Worm (Caenorhabditis elegans) whole organism, late embryonic: ENCODE measurements around the gene srv-19.

Source experiments
- C08G9.2 ChIP-seq: sonication (generic microtip); optimal IDR thresholded peaks from 2 replicates; lab custom pipeline; 2016; ENCODE audit warnings: mild to moderate bottlenecking, missing genetic modification characterization, moderate library complexity, missing compliant biosample characterization
- K09A11.1 ChIP-seq: sonication (generic microtip); optimal IDR thresholded peaks from 2 replicates; lab custom pipeline; 2017; ENCODE audit warnings: antibody characterized with exemption, mild to moderate bottlenecking, missing genetic modification characterization, missing compliant biosample characterization; ENCODE audit not compliant: insufficient read depth
- Y22D7AL.16 ChIP-seq: sonication (generic microtip); optimal IDR thresholded peaks from 2 replicates; lab custom pipeline; 2016; ENCODE audit warnings: missing genetic modification characterization, missing compliant biosample characterization
- ahr-1 ChIP-seq: sonication (generic microtip); optimal IDR thresholded peaks from 2 replicates; lab custom pipeline; 2016; ENCODE audit warnings: missing genetic modification characterization, missing compliant biosample characterization
- ceh-14 ChIP-seq: sonication (generic microtip); optimal IDR thresholded peaks from 2 replicates; lab custom pipeline; 2016; ENCODE audit warnings: missing genotype, missing genetic modification characterization, missing compliant biosample characterization
- ceh-18 ChIP-seq: sonication (generic microtip); optimal IDR thresholded peaks from 2 replicates; lab custom pipeline; 2016; ENCODE audit warnings: missing genetic modification characterization, missing compliant biosample characterization
- ceh-19 ChIP-seq: fragments of 200-800 bp; sonication (Bioruptor generic); optimal IDR thresholded peaks from 2 replicates; lab custom pipeline; 2018; ENCODE audit warnings: mild to moderate bottlenecking, missing genetic modification characterization, missing compliant biosample characterization
- ceh-22 ChIP-seq: sonication (generic microtip); optimal IDR thresholded peaks from 2 replicates; lab custom pipeline; 2017; ENCODE audit warnings: missing biosample characterization, missing genetic modification characterization
- ceh-24 ChIP-seq: sonication (generic microtip); optimal IDR thresholded peaks from 2 replicates; lab custom pipeline; 2016; ENCODE audit warnings: mild to moderate bottlenecking, missing genetic modification characterization, missing compliant biosample characterization
- ceh-30 ChIP-seq: fragments of 150-350 bp; optimal IDR thresholded peaks from 2 replicates; lab custom pipeline; 2014; ENCODE audit warnings: missing biosample characterization, missing genetic modification characterization
- ceh-31 ChIP-seq: sonication (generic microtip); optimal IDR thresholded peaks from 2 replicates; lab custom pipeline; 2016; ENCODE audit warnings: missing genetic modification characterization, missing compliant biosample characterization
- ceh-45 ChIP-seq: fragments of 200-800 bp; sonication (Bioruptor generic); IDR thresholded peaks from 2 replicates; pipeline ENCODE4 v1.3.6; 2022; ENCODE audit warnings: missing genetic modification reagents, missing genetic modification characterization, missing compliant biosample characterization
- ceh-9 ChIP-seq: sonication (generic microtip); optimal IDR thresholded peaks from 2 replicates; lab custom pipeline; 2016; ENCODE audit warnings: mild to moderate bottlenecking, missing genetic modification characterization, inconsistent platforms, missing compliant biosample characterization
- elt-2 ChIP-seq: sonication (generic microtip); optimal IDR thresholded peaks from 2 replicates; lab custom pipeline; 2016; ENCODE audit warnings: missing genetic modification reagents, missing genetic modification characterization, missing compliant biosample characterization
- ets-4 ChIP-seq: sonication (generic microtip); optimal IDR thresholded peaks from 2 replicates; lab custom pipeline; 2016; ENCODE audit warnings: missing genetic modification characterization, missing compliant biosample characterization
- fkh-10 ChIP-seq: fragments of 150-350 bp; optimal IDR thresholded peaks from 2 replicates; lab custom pipeline; 2014; ENCODE audit warnings: missing biosample characterization, missing genetic modification reagents, missing genetic modification characterization
- gmeb-2 ChIP-seq: sonication (generic microtip); optimal IDR thresholded peaks from 2 replicates; lab custom pipeline; 2016; ENCODE audit warnings: missing genetic modification characterization, inconsistent platforms, missing compliant biosample characterization
- hlh-15 ChIP-seq: sonication (generic microtip); optimal IDR thresholded peaks from 2 replicates; lab custom pipeline; 2016; ENCODE audit warnings: missing genetic modification characterization, missing compliant biosample characterization
- hlh-8 ChIP-seq: sonication (generic microtip); optimal IDR thresholded peaks from 2 replicates; lab custom pipeline; 2016; ENCODE audit warnings: missing genotype, missing genetic modification characterization, missing compliant biosample characterization
- lin-11 ChIP-seq: fragments of 200-800 bp; sonication (Bioruptor generic); optimal IDR thresholded peaks from 2 replicates; lab custom pipeline; 2018; ENCODE audit warnings: mild to moderate bottlenecking, missing genetic modification characterization, missing compliant biosample characterization
- madf-2 ChIP-seq: sonication (generic microtip); optimal IDR thresholded peaks from 2 replicates; lab custom pipeline; 2017; ENCODE audit warnings: missing genetic modification characterization, missing compliant biosample characterization
- nfya-1 ChIP-seq: sonication (generic microtip); optimal IDR thresholded peaks from 2 replicates; lab custom pipeline; 2017; ENCODE audit warnings: missing genetic modification characterization, mild to moderate bottlenecking, missing compliant biosample characterization, antibody characterized with exemption, moderate library complexity
- pag-3 ChIP-seq: sonication (generic microtip); optimal IDR thresholded peaks from 2 replicates; lab custom pipeline; 2016; ENCODE audit warnings: missing compliant biosample characterization, missing genetic modification characterization, borderline replicate concordance
- pax-1 ChIP-seq: fragments of 150-350 bp; optimal IDR thresholded peaks from 2 replicates; lab custom pipeline; 2014; ENCODE audit warnings: missing biosample characterization, missing genetic modification characterization
- pha-2 ChIP-seq: sonication (generic microtip); optimal IDR thresholded peaks from 2 replicates; lab custom pipeline; 2017; ENCODE audit warnings: mild to moderate bottlenecking, missing genetic modification characterization, missing compliant biosample characterization
- pha-4 ChIP-seq: fragments of 150-350 bp; optimal IDR thresholded peaks from 2 replicates; lab custom pipeline; 2018; ENCODE audit warnings: missing biosample characterization, missing genetic modification reagents, missing genetic modification characterization
- pqm-1 ChIP-seq: sonication (generic microtip); optimal IDR thresholded peaks from 2 replicates; lab custom pipeline; 2016; ENCODE audit warnings: missing genetic modification characterization, missing compliant biosample characterization
- pros-1 ChIP-seq: fragments of 150-350 bp; optimal IDR thresholded peaks from 2 replicates; lab custom pipeline; 2014; ENCODE audit warnings: missing biosample characterization, missing genetic modification reagents, missing genetic modification characterization
- rnt-1 ChIP-seq: sonication (generic microtip); optimal IDR thresholded peaks from 2 replicates; lab custom pipeline; 2016; ENCODE audit warnings: missing genetic modification characterization, missing compliant biosample characterization
- sdc-2 ChIP-seq: sonication (generic microtip); optimal IDR thresholded peaks from 2 replicates; lab custom pipeline; 2016; ENCODE audit warnings: missing genotype, missing genetic modification characterization, missing compliant biosample characterization
- tbx-7 ChIP-seq: sonication (generic microtip); optimal IDR thresholded peaks from 2 replicates; lab custom pipeline; 2016; ENCODE audit warnings: missing genotype, missing genetic modification characterization, missing compliant biosample characterization
- unc-42 ChIP-seq: sonication (generic microtip); optimal IDR thresholded peaks from 2 replicates; lab custom pipeline; 2016; ENCODE audit warnings: missing genotype, missing genetic modification characterization, missing compliant biosample characterization
- unc-86 ChIP-seq: sonication (generic microtip); optimal IDR thresholded peaks from 2 replicates; lab custom pipeline; 2016; ENCODE audit warnings: missing genetic modification characterization, missing compliant biosample characterization
- ztf-16 ChIP-seq: sonication (generic microtip); optimal IDR thresholded peaks from 2 replicates; lab custom pipeline; 2017; ENCODE audit warnings: missing genetic modification characterization, missing compliant biosample characterization

Gene srv-19

DNA sequence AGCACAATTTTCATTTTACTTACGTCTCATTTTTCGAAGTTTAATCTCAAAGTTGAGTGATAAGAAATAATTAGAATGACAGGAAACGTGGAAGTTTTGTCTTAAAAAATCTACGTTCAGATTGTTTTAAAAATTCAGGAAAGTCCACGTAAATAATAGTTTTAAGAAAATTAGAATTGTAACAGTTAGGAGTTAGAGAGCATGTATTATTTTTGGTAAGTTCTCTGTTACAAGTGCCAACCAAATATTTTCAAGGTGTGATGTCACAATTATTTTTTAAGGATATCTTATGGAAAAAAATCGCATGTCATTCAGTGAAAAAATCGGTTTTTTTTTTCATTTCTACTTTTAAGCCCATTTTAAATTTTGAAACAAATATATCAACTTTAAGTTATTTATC is 10.8 kb upstream of the srv-19 start, which contains the start of gene H04M03.11:
H04M03.11 (minus strand) TSS at position 101 of the 400 bp plus-strand sequence.
- TF ChIP-seq hlh-15 (no peak), ceh-31 (no peak), Y22D7AL.16 (tag; lab: Kevin White, UChicago) (no peak), fkh-10 (no peak), ceh-45 (GFP tag; lab: Robert Waterston, UW) (no peak), ceh-14 (no peak), unc-42 (no peak), sdc-2 (tag; lab: Kevin White, UChicago) (no peak), K09A11.1 (tag; lab: Kevin White, UChicago) (no peak), tbx-7 (no peak), lin-11 (tag; lab: Kevin White, UChicago) (no peak), C08G9.2 (no peak), pha-2 (tag; lab: Kevin White, UChicago) (no peak), elt-2 (no peak), pros-1 (no peak), pag-3 (tag; lab: Kevin White, UChicago) (no peak), pax-1 (tag; lab: Kevin White, UChicago) (no peak)

DNA sequence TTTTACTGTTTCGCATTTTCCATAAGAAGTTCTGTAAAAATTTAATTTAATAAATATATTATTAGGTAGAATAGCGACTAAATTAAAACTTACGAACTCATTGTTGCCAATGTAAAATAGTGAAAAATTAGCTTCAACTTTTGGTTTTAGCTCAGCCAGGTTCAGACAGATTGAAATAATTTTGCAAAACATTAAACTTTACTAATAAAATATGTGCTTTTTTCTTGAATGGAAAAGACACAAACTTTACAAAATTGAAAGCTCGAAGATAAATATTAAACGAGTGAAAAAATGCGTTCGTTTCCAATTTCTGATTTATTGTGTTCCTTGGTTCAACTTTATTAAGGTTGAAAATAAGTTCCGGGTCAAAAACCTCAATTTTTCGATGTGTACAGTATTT is 6.1 kb upstream of the srv-19 start, which contains the start of gene srv-22:
srv-22 (minus strand) TSS at position 101 of the 400 bp plus-strand sequence.
- TF ChIP-seq C08G9.2 = no peak
- no peak for TF ChIP-seq pqm-1 (tag; lab: Kevin White, UChicago)
- TF ChIP-seq ceh-19 (GFP tag; lab: Kevin White, UChicago) = no peak

DNA sequence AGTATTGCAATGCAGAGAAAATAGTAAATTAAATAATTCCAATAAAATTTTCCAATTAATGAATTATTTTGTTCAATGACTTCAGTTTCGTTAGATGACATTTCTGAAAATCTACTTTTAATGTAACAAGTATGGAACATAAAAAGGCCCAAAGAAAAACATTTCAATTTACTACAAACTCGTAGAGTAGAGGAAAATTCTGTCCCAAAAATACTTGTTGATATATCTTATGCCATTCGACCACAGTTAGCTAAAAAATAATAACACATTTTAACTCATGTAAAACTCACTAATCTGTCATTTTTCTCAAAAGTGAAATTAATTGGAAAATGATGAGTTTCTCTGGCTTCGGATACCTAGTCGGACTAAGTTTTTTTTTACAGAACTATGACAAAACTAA is 3.5 kb upstream of the srv-19 start, which contains the start of gene srv-21:
srv-21 (minus strand) TSS at position 101 of the 400 bp plus-strand sequence.
- TF ChIP-seq madf-2 = no peak

DNA sequence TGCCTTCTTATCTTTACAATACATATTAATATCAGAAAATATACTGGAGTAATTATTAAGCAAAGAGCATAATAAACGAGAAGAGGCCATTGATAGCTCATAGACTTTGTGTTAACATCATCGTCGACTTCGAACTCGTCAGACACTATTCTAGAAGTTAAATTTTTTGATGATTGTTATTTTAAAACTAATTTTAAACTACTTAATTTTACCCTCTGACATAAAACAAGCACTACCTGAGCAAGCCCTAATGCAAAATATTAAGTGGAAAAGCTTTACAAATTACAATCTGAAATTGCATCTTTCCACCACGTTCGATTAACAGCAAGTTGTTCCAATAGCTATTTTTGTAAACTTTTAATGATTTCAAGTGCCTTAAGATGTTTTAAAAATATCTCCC is 3.7 kb downstream of the srv-19 start, which contains the start of gene srv-17:
srv-17 (minus strand) TSS at position 101 of the 400 bp plus-strand sequence.
- no peak for TF ChIP-seq ceh-14
- no peak for TF ChIP-seq ceh-24 (tag; lab: Kevin White, UChicago)
- no peak for TF ChIP-seq rnt-1
- no peak for TF ChIP-seq ets-4
- no peak for TF ChIP-seq nfya-1
- TF ChIP-seq, all 69 proteins: peak for 0

DNA sequence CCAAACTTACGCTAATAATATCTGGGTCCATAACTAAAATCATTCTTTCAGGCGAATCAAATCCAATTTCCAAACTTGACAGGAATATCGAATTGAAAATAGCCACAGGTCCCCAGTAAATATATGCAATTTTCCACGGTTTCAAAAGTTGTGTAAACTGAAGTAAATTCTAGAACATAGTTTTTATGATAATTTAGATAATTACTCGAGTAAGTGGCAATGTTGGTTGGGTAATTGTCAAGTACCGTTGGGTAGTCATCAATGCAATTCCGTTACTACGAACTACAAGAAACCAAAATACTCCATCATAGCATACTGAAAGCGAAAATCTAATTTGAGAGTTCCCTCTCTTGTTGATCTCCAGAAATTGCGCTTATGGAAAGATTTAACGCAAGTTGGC is 4.4 kb downstream of the srv-19 start:
- no peak for TF ChIP-seq rnt-1
- TF ChIP-seq hlh-8 = no peak
- TF ChIP-seq ceh-31 = no peak
- TF ChIP-seq gmeb-2 (tag; lab: Kevin White, UChicago) = no peak
- TF ChIP-seq, all 69 proteins: peak for 0

- TF ChIP-seq ceh-9 (tag; lab: Kevin White, UChicago) (no peak), K09A11.1 (tag; lab: Kevin White, UChicago) (no peak)
Observed at ce11 chrIV:5867189-5867588, 6.5 kb downstream of the srv-19 start, which contains the start of gene C06E7.88. Gene C06E7.88 (minus strand): TSS chrIV:5867289.

ce11 chrIV:5865818-5866217 is 7.9 kb downstream of the srv-19 start, which contains the start of gene spe-27:
Gene spe-27 (minus strand): TSS chrIV:5865918.
- TF ChIP-seq ceh-45 (GFP tag; lab: Robert Waterston, UW) (no peak), ceh-19 (GFP tag; lab: Kevin White, UChicago) (no peak), ceh-30 (tag; lab: Kevin White, UChicago) (no peak), Y22D7AL.16 (tag; lab: Kevin White, UChicago) (no peak), pha-4 (no peak), ahr-1 (no peak), ceh-18 (tag; lab: Kevin White, UChicago) (no peak), ztf-16 (no peak), unc-86 (tag; lab: Kevin White, UChicago) (no peak), rnt-1 (no peak), ceh-22 (no peak)
